Worm (Caenorhabditis elegans) whole organism, L4 larva: ENCODE data around the gene seip-1.
A peak's percentile ranks its signal among the peaks of the same experiment; 100 is the strongest.

Experiments
- D1046.2 ChIP-seq: fragments of 200-800 bp; sonication (Bioruptor generic); IDR thresholded peaks from 2 replicates; pipeline ENCODE4 v1.3.6; 2022; ENCODE audit warnings: missing genetic modification characterization, missing compliant biosample characterization
- F44E2.7 ChIP-seq: fragments of 200-800 bp; sonication (Bioruptor generic); IDR thresholded peaks from 2 replicates; pipeline ENCODE4 v2.1.2; 2022; ENCODE audit warnings: missing genetic modification characterization, missing compliant biosample characterization
- F49E8.2 ChIP-seq: sonication (generic microtip); optimal IDR thresholded peaks from 2 replicates; lab custom pipeline; 2016; ENCODE audit warnings: missing compliant biosample characterization, mild to moderate bottlenecking, missing genetic modification characterization, borderline replicate concordance
- R02D3.7 ChIP-seq: fragments of 150-350 bp; sonication (generic microtip); optimal IDR thresholded peaks from 3 replicates; lab custom pipeline; 2014; ENCODE audit warnings: missing biosample characterization, missing genetic modification characterization
- T20F7.1 ChIP-seq: fragments of 200-800 bp; sonication (Bioruptor generic); optimal IDR thresholded peaks from 2 replicates; lab custom pipeline; 2018; ENCODE audit warnings: mild to moderate bottlenecking, missing genetic modification characterization, missing compliant biosample characterization
- Y105C5A.15 ChIP-seq: fragments of 200-800 bp; sonication (Bioruptor generic); IDR thresholded peaks from 2 replicates; pipeline ENCODE4 v1.3.6; 2022; ENCODE audit warnings: missing genetic modification characterization, missing compliant biosample characterization
- Y5F2A.4 ChIP-seq: fragments of 200-800 bp; sonication (Bioruptor generic); optimal IDR thresholded peaks from 2 replicates; lab custom pipeline; 2018; ENCODE audit warnings: mild to moderate bottlenecking, missing genetic modification characterization, missing compliant biosample characterization
- Y75B8A.6 ChIP-seq: fragments of 200-800 bp; sonication (Bioruptor generic); IDR thresholded peaks from 2 replicates; pipeline ENCODE4 v1.3.6; 2022; ENCODE audit warnings: missing genetic modification reagents, missing genetic modification characterization, missing compliant biosample characterization
- ZK337.2 ChIP-seq: fragments of 200-800 bp; sonication (Bioruptor generic); IDR thresholded peaks from 2 replicates; pipeline ENCODE4 v1.3.6; 2022; ENCODE audit warnings: missing genetic modification reagents, missing genetic modification characterization, missing compliant biosample characterization
- ZK546.5 ChIP-seq, 2 experiments: sonication (generic microtip); optimal IDR thresholded peaks; 2 replicates each; lab custom pipeline; 2017; ENCODE audit warnings: missing biosample characterization in 2 of 2, missing genetic modification characterization in 2 of 2
- aha-1 ChIP-seq: fragments of 150-350 bp; peaks from one replicate; lab custom pipeline; 2014; ENCODE audit warnings: missing biosample characterization, missing genetic modification characterization
- aly-2 ChIP-seq: sonication (generic microtip); optimal IDR thresholded peaks from 2 replicates; lab custom pipeline; 2018; ENCODE audit warnings: missing biosample characterization, missing genetic modification characterization
- ama-1 ChIP-seq: fragments of 150-350 bp; optimal IDR thresholded peaks from 2 replicates; lab custom pipeline; 2014; ENCODE audit warnings: inconsistent platforms, mixed read lengths
- ceh-44 ChIP-seq: fragments of 200-800 bp; sonication (Bioruptor generic); IDR thresholded peaks from 2 replicates; pipeline ENCODE4 v1.3.6; 2022; ENCODE audit warnings: missing genetic modification reagents, missing genetic modification characterization, missing compliant biosample characterization
- ceh-62 ChIP-seq: sonication (generic microtip); optimal IDR thresholded peaks from 2 replicates; lab custom pipeline; 2017; ENCODE audit warnings: missing biosample characterization, missing genetic modification characterization
- ces-1 ChIP-seq: fragments of 150-350 bp; sonication (generic microtip); optimal IDR thresholded peaks from 4 replicates; lab custom pipeline; 2014; ENCODE audit warnings: missing biosample characterization, missing genetic modification reagents, missing genetic modification characterization
- cey-2 ChIP-seq: sonication (generic microtip); optimal IDR thresholded peaks from 3 replicates; lab custom pipeline; 2017; ENCODE audit warnings: missing genetic modification characterization, mild to moderate bottlenecking, missing compliant biosample characterization, antibody characterized with exemption, borderline replicate concordance; ENCODE audit not compliant: insufficient read depth
- daf-19 ChIP-seq: fragments of 200-800 bp; sonication (Bioruptor generic); conservative IDR thresholded peaks from 2 replicates; pipeline ENCODE4 v1.3.6; 2022; ENCODE audit warnings: missing genetic modification characterization, missing compliant biosample characterization
- daf-8 ChIP-seq: fragments of 200-800 bp; sonication (Bioruptor generic); IDR thresholded peaks from 2 replicates; pipeline ENCODE4 v1.3.6; 2022; ENCODE audit warnings: missing genetic modification characterization, missing compliant biosample characterization
- dmd-6 ChIP-seq: fragments of 200-800 bp; sonication (Bioruptor generic); IDR thresholded peaks from 2 replicates; pipeline ENCODE4 v1.3.6; 2022; ENCODE audit warnings: missing genetic modification reagents, missing genetic modification characterization, missing compliant biosample characterization
- dmd-9 ChIP-seq: fragments of 200-800 bp; sonication (Bioruptor generic); IDR thresholded peaks from 2 replicates; pipeline ENCODE4 v1.3.6; 2022; ENCODE audit warnings: missing genetic modification reagents, missing genetic modification characterization, missing compliant biosample characterization
- dpl-1 ChIP-seq: fragments of 150-350 bp; optimal IDR thresholded peaks from 2 replicates; lab custom pipeline; 2014; ENCODE audit warnings: missing biosample characterization, missing genetic modification reagents, missing genetic modification characterization
- egl-27 ChIP-seq: sonication (generic microtip); optimal IDR thresholded peaks from 3 replicates; lab custom pipeline; 2017; ENCODE audit warnings: missing biosample characterization, missing genetic modification reagents, missing genetic modification characterization
- egl-43 ChIP-seq: fragments of 200-800 bp; sonication (Bioruptor generic); IDR thresholded peaks from 2 replicates; pipeline ENCODE4 v1.3.6; 2022; ENCODE audit warnings: missing genetic modification reagents, missing genetic modification characterization, missing compliant biosample characterization
- fkh-10 ChIP-seq: fragments of 150-350 bp; optimal IDR thresholded peaks from 2 replicates; lab custom pipeline; 2014; ENCODE audit warnings: missing biosample characterization, missing genetic modification reagents, missing genetic modification characterization
- fos-1 ChIP-seq: fragments of 150-350 bp; optimal IDR thresholded peaks from 2 replicates; lab custom pipeline; 2014; ENCODE audit warnings: missing biosample characterization, missing genetic modification characterization
- hlh-11 ChIP-seq: fragments of 200-800 bp; sonication (Bioruptor generic); optimal IDR thresholded peaks from 2 replicates; lab custom pipeline; 2018; ENCODE audit warnings: mild to moderate bottlenecking, missing genetic modification characterization, missing compliant biosample characterization
- hlh-30 ChIP-seq: sonication (generic microtip); optimal IDR thresholded peaks from 2 replicates; lab custom pipeline; 2017; ENCODE audit warnings: antibody characterized with exemption, mild to moderate bottlenecking, missing genetic modification characterization, missing compliant biosample characterization; ENCODE audit not compliant: insufficient read depth
- lim-7 ChIP-seq: fragments of 200-800 bp; sonication (Bioruptor generic); IDR thresholded peaks from 2 replicates; pipeline ENCODE4 v1.3.6; 2022; ENCODE audit warnings: missing genetic modification characterization, missing compliant biosample characterization
- lin-1 ChIP-seq: fragments of 200-800 bp; sonication (Bioruptor generic); IDR thresholded peaks from 2 replicates; pipeline ENCODE4 v1.3.6; 2022; ENCODE audit warnings: missing genetic modification reagents, missing genetic modification characterization, missing compliant biosample characterization
- lin-13 ChIP-seq: fragments of 150-350 bp; optimal IDR thresholded peaks from 2 replicates; lab custom pipeline; 2014; ENCODE audit warnings: missing biosample characterization, missing genetic modification reagents, missing genetic modification characterization
- lin-39 ChIP-seq: fragments of 150-350 bp; optimal IDR thresholded peaks from 2 replicates; lab custom pipeline; 2014; ENCODE audit warnings: missing biosample characterization, missing genetic modification reagents, missing genetic modification characterization
- lir-3 ChIP-seq: sonication (generic microtip); optimal IDR thresholded peaks from 2 replicates; lab custom pipeline; 2016; ENCODE audit warnings: mild to moderate bottlenecking, missing genetic modification characterization, missing compliant biosample characterization
- lsy-2 ChIP-seq, 2 experiments: fragments of 150-350 bp in 1 of 2; sonication (generic microtip) in 1 of 2; optimal IDR thresholded peaks; 2 replicates each; lab custom pipeline; 2014 to 2017; ENCODE audit warnings: missing biosample characterization in 2 of 2, missing genetic modification characterization in 2 of 2
- madf-5 ChIP-seq, 2 experiments: fragments of 200-800 bp; sonication (Bioruptor generic); IDR thresholded peaks; 2 replicates each; pipeline ENCODE4 v1.3.6; 2022; ENCODE audit warnings: missing compliant biosample characterization in 2 of 2, missing genetic modification characterization in 2 of 2
- madf-9 ChIP-seq: fragments of 200-800 bp; sonication (Bioruptor generic); conservative IDR thresholded peaks from 2 replicates; pipeline ENCODE4 v1.3.6; 2022; ENCODE audit warnings: missing genetic modification reagents, missing genetic modification characterization, missing compliant biosample characterization
- mdl-1 ChIP-seq, 2 experiments: fragments of 150-350 bp in 1 of 2; sonication (generic microtip) in 1 of 2; optimal IDR thresholded peaks; 2 replicates each; lab custom pipeline; 2014 to 2017; ENCODE audit warnings: missing biosample characterization in 2 of 2, missing genetic modification characterization in 2 of 2
- mdt-29 ChIP-seq: fragments of 200-800 bp; sonication (Bioruptor generic); IDR thresholded peaks from 2 replicates; pipeline ENCODE4 v1.3.6; 2022; ENCODE audit warnings: missing genetic modification reagents, missing genetic modification characterization, missing compliant biosample characterization
- mes-2 ChIP-seq: sonication (generic microtip); optimal IDR thresholded peaks from 2 replicates; lab custom pipeline; 2016; ENCODE audit warnings: missing genotype, mild to moderate bottlenecking, missing genetic modification characterization, missing compliant biosample characterization; ENCODE audit not compliant: poor library complexity, severe bottlenecking
- mxl-2 ChIP-seq: fragments of 200-800 bp; sonication (Bioruptor generic); conservative IDR thresholded peaks from 2 replicates; pipeline ENCODE4 v1.3.6; 2022; ENCODE audit warnings: missing genetic modification reagents, missing genetic modification characterization, missing compliant biosample characterization
- nhr-11 ChIP-seq: fragments of 150-350 bp; optimal IDR thresholded peaks from 2 replicates; lab custom pipeline; 2014; ENCODE audit warnings: missing biosample characterization, missing genetic modification characterization
- nhr-237 ChIP-seq: sonication (generic microtip); optimal IDR thresholded peaks from 2 replicates; lab custom pipeline; 2017; ENCODE audit warnings: missing biosample characterization, missing genetic modification characterization
- nhr-41 ChIP-seq: fragments of 200-800 bp; sonication (Bioruptor generic); IDR thresholded peaks from 2 replicates; pipeline ENCODE4 v1.3.6; 2022; ENCODE audit warnings: missing genetic modification reagents, missing genetic modification characterization, missing compliant biosample characterization
- nhr-77 ChIP-seq: fragments of 150-350 bp; optimal IDR thresholded peaks from 2 replicates; lab custom pipeline; 2014; ENCODE audit warnings: missing biosample characterization, missing genetic modification characterization
- pqm-1 ChIP-seq: sonication (generic microtip); optimal IDR thresholded peaks from 2 replicates; lab custom pipeline; 2017; ENCODE audit warnings: missing biosample characterization, missing genetic modification characterization
- rbr-2 ChIP-seq: sonication (generic microtip); optimal IDR thresholded peaks from 2 replicates; lab custom pipeline; 2016; ENCODE audit warnings: missing genotype, missing genetic modification characterization, missing compliant biosample characterization
- saeg-2 ChIP-seq: fragments of 200-800 bp; sonication (Bioruptor generic); IDR thresholded peaks from 2 replicates; pipeline ENCODE4 v1.3.6; 2022; ENCODE audit warnings: missing genetic modification reagents, missing genetic modification characterization, missing compliant biosample characterization
- snpc-1.2 ChIP-seq: fragments of 200-800 bp; sonication (Bioruptor generic); IDR thresholded peaks from 2 replicates; pipeline ENCODE4 v1.3.6; 2022; ENCODE audit warnings: missing genetic modification reagents, missing genetic modification characterization, missing compliant biosample characterization
- spr-1 ChIP-seq: sonication (generic microtip); optimal IDR thresholded peaks from 2 replicates; lab custom pipeline; 2016; ENCODE audit warnings: mild to moderate bottlenecking, missing genetic modification characterization, missing compliant biosample characterization
- spr-3 ChIP-seq: fragments of 200-800 bp; sonication (Bioruptor generic); optimal IDR thresholded peaks from 2 replicates; lab custom pipeline; 2018; ENCODE audit warnings: mild to moderate bottlenecking, missing genetic modification characterization, missing compliant biosample characterization
- tra-1 ChIP-seq: fragments of 200-800 bp; sonication (Bioruptor generic); IDR thresholded peaks from 2 replicates; pipeline ENCODE4 v1.3.6; 2022; ENCODE audit warnings: missing genetic modification reagents, missing genetic modification characterization, missing compliant biosample characterization
- vab-7 ChIP-seq: fragments of 200-800 bp; sonication (Bioruptor generic); IDR thresholded peaks from 2 replicates; pipeline ENCODE4 v1.3.6; 2022; ENCODE audit warnings: missing genetic modification reagents, missing genetic modification characterization, missing compliant biosample characterization

seip-1 gene

DNA sequence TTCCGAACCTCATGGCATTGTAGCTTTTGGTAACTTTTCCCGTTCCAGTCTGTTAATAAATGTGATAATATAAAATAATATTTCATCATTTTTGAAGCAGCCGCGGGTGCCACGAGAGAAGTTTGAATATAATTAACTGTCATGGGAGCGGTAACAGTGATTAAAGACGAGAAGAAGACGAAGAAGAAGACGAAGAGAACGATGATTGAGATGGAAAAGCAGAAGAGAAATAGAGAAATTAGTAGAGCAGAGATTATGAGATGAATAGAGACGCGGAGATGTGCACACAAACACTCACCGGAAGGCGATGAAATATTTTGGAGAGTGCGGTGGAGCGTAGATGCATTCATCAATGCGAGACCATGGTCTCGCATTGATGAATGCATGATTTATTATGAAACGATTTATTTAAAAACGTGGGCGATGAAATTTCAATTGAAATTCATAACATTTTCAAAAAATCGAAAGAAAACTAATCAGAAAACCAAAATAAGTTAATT, at the start of gene seip-1:
Gene seip-1, minus strand, starts transcription at position 51 of the 500 bp plus-strand sequence.
- TF ChIP-seq fos-1 (tag; lab: Kevin White, UChicago), result no peak
- no peak for TF ChIP-seq ceh-62 (tag; lab: Kevin White, UChicago)
- TF ChIP-seq saeg-2 (GFP tag; lab: Robert Waterston, UW), result no peak
- TF ChIP-seq Y105C5A.15 (GFP tag; lab: Robert Waterston, UW), result no peak
- no peak for TF ChIP-seq egl-43 (GFP tag; lab: Robert Waterston, UW)
- no peak for TF ChIP-seq mdt-29 (GFP tag; lab: Robert Waterston, UW)
- peak in 1 of 2 experiments; percentile 73 for TF ChIP-seq mdl-1 (tag; optimal IDR thresholded peaks at IDR 0.05; lab: Kevin White, UChicago)
- TF ChIP-seq hlh-11 (tag; lab: Kevin White, UChicago), result peak; percentile 81
- peak; percentile 80 for TF ChIP-seq nhr-11 (tag; lab: Kevin White, UChicago)
- no peak for TF ChIP-seq spr-3 (GFP tag; lab: Kevin White, UChicago)
- peak; percentile 96 for TF ChIP-seq nhr-77 (tag; lab: Kevin White, UChicago)
- no peak for TF ChIP-seq madf-9 (GFP tag; lab: Robert Waterston, UW)
- peak; percentile 82 for TF ChIP-seq hlh-30 (tag; lab: Kevin White, UChicago)
- TF ChIP-seq fkh-10 (GFP tag; lab: Kevin White, UChicago), result peak; percentile 77
- peak; percentile 5 for TF ChIP-seq ama-1
- peak; percentile 94 for TF ChIP-seq lin-1 (GFP tag; lab: Robert Waterston, UW)
- no peak for TF ChIP-seq snpc-1.2 (GFP tag; lab: Robert Waterston, UW)
- no peak for TF ChIP-seq cey-2 (tag; lab: Kevin White, UChicago)
- no peak for TF ChIP-seq lin-39 (tag; lab: Kevin White, UChicago)
- peak; percentile 60; the same call in 1 of the 2 replicates for TF ChIP-seq tra-1
- TF ChIP-seq mxl-2 (GFP tag; lab: Robert Waterston, UW), result no peak
- peak; percentile 29 for TF ChIP-seq aha-1 (tag; lab: Kevin White, UChicago)
- TF ChIP-seq lin-13, result peak; percentile 76
- no peak for TF ChIP-seq F44E2.7
- no peak for TF ChIP-seq lim-7 (GFP tag; lab: Robert Waterston, UW)
- TF ChIP-seq egl-27 (tag; lab: Kevin White, UChicago), result no peak
- TF ChIP-seq ZK337.2 (GFP tag; lab: Robert Waterston, UW), result no peak
- no peak for TF ChIP-seq aly-2 (tag; lab: Kevin White, UChicago)
- no peak for TF ChIP-seq daf-19 (GFP tag; lab: Robert Waterston, UW)
- no peak for TF ChIP-seq vab-7 (GFP tag; lab: Robert Waterston, UW)
- TF ChIP-seq dmd-6 (GFP tag; lab: Robert Waterston, UW), result no peak; the same call in 1 of the 2 replicates
- peak; percentile 46 for TF ChIP-seq pqm-1
- peak; percentile 24 to 91 for TF ChIP-seq lsy-2 (tag; optimal IDR thresholded peaks at IDR 0.05; lab: Kevin White, UChicago)
- TF ChIP-seq ZK546.5 (tag; optimal IDR thresholded peaks at IDR 0.05; lab: Kevin White, UChicago), result no peak
- TF ChIP-seq lir-3 (tag; lab: Kevin White, UChicago), result no peak
- peak; percentile 90 for TF ChIP-seq mes-2 (tag; lab: Kevin White, UChicago)
- TF ChIP-seq madf-5 (GFP tag; IDR thresholded peaks at IDR 0.05; lab: Robert Waterston, UW), result no peak
- no peak for TF ChIP-seq nhr-237
- peak; percentile 78 for TF ChIP-seq dpl-1 (GFP tag; lab: Kevin White, UChicago)
- peak; percentile 85 for TF ChIP-seq rbr-2 (tag; lab: Kevin White, UChicago)
- TF ChIP-seq F49E8.2 (tag; lab: Kevin White, UChicago), result no peak
- no peak for TF ChIP-seq ces-1 (GFP tag; lab: Kevin White, UChicago)
- no peak for TF ChIP-seq D1046.2 (GFP tag; lab: Robert Waterston, UW)
- TF ChIP-seq daf-8 (GFP tag; lab: Robert Waterston, UW), result no peak
- TF ChIP-seq R02D3.7 (tag; lab: Kevin White, UChicago), result no peak
- TF ChIP-seq Y75B8A.6 (GFP tag; lab: Robert Waterston, UW), result no peak
- no peak for TF ChIP-seq dmd-9
- TF ChIP-seq Y5F2A.4 (GFP tag; lab: Kevin White, UChicago), result no peak
- TF ChIP-seq ceh-44 (GFP tag; lab: Robert Waterston, UW), result no peak
- no peak for TF ChIP-seq nhr-41
- no peak for TF ChIP-seq spr-1 (tag; lab: Kevin White, UChicago)
- peak; percentile 78 for TF ChIP-seq T20F7.1
